Fruit fly (Drosophila melanogaster): ENCODE results near the gene Srg1.

DNA sequence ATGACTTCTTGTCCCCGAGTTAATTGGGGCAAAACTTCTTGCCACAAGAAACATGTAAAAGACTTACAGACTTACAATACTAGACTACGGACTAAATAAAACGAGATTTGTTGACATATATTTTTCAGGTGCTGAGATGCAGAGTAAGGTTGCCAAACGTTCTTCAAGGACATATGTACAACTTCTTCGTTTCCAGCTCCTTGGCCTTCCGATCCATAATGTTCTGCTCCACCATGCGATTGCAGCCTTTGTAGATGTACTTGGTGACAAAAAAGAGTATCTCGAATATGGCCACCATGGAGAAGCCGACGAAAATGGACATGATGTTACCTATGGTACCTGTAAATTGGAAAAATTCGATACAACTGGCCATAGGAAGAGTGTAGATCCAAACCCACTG lies 7.1 kb downstream of the Srg1 start, which contains the start of gene CAH4:
- no peak for TF ChIP-seq Gsc (GFP tag; IDR thresholded peaks at IDR 0.05)
- no peak for TF ChIP-seq CG4424 (GFP tag; optimal IDR thresholded peaks at IDR 0.05)
- no peak for TF ChIP-seq CG17359 (tag; optimal IDR thresholded peaks at IDR 0.05)
- TF ChIP-seq CG7556 (GFP tag; optimal IDR thresholded peaks at IDR 0.05) = no peak
- TF ChIP-seq Vsx1 (GFP tag; optimal IDR thresholded peaks at IDR 0.05) = no peak
- no peak for TF ChIP-seq odd (GFP tag; optimal IDR thresholded peaks at IDR 0.05)
- TF ChIP-seq YL-1 (GFP tag; optimal IDR thresholded peaks at IDR 0.05) = no peak
- no peak for TF ChIP-seq CG14965 (GFP tag; optimal IDR thresholded peaks at IDR 0.05; ENCODE audit: borderline replicate concordance)
- no peak for TF ChIP-seq br (optimal IDR thresholded peaks at IDR 0.05)
- TF ChIP-seq crp (GFP tag; optimal IDR thresholded peaks at IDR 0.05) = no peak

Measured in whole organism, embryonic.